Worm (Caenorhabditis elegans): ENCODE measurements around the gene gpd-4.

ce11 chrII:10206425-10206824 is 35.4 kb downstream of the gpd-4 start, which contains the start of gene T01E8.1:
- TF ChIP-seq snpc-4 (tag; optimal IDR thresholded peaks at IDR 0.05): no peak
- no peak for TF ChIP-seq nhr-11 (tag; optimal IDR thresholded peaks at IDR 0.05)
- TF ChIP-seq ztf-11 (tag; optimal IDR thresholded peaks at IDR 0.05): no peak
- no peak for TF ChIP-seq ztf-7 (tag; optimal IDR thresholded peaks at IDR 0.05)
